Fruit fly (Drosophila melanogaster): ENCODE data around the gene CG11841.

CG11841 gene

dm6 chr3R:29039704-29040430 is 11.0 kb upstream of the CG11841 start (continued):
- no peak for TF ChIP-seq CG4424 (GFP tag; optimal IDR thresholded peaks at IDR 0.05)
- TF ChIP-seq gem (tag; optimal IDR thresholded peaks at IDR 0.05) = peak; percentile 28
- no peak for TF ChIP-seq Hand (GFP tag; optimal IDR thresholded peaks at IDR 0.05)
- TF ChIP-seq Nf-YC (tag; optimal IDR thresholded peaks at IDR 0.05) = peak; percentile 91
- TF ChIP-seq CG9817 (tag; optimal IDR thresholded peaks at IDR 0.05) = peak; percentile 36
- peak; percentile 95 for TF ChIP-seq stwl (tag; optimal IDR thresholded peaks at IDR 0.05)
- TF ChIP-seq cato (GFP tag; optimal IDR thresholded peaks at IDR 0.05; ENCODE audit: borderline replicate concordance) = no peak
- TF ChIP-seq emc (GFP tag; optimal IDR thresholded peaks at IDR 0.05) = no peak
- TF ChIP-seq zen (tag; optimal IDR thresholded peaks at IDR 0.05) = peak; percentile 71
- no peak for TF ChIP-seq ato (GFP tag; IDR thresholded peaks at IDR 0.05; ENCODE audit: partially characterized antibody)
- no peak for TF ChIP-seq az2 (GFP tag; optimal IDR thresholded peaks at IDR 0.05)
- TF ChIP-seq stc (GFP tag; IDR thresholded peaks at IDR 0.05) = peak; percentile 37
- no peak for TF ChIP-seq CG11398 (GFP tag; optimal IDR thresholded peaks at IDR 0.05)
- TF ChIP-seq CG2712 (tag; optimal IDR thresholded peaks at IDR 0.05) = no peak
- TF ChIP-seq Oaz (GFP tag; IDR thresholded peaks at IDR 0.05) = no peak
- TF ChIP-seq CG16813 (GFP tag; IDR thresholded peaks at IDR 0.05; ENCODE audit: partially characterized antibody) = no peak
- no peak for TF ChIP-seq HmgZ (tag; optimal IDR thresholded peaks at IDR 0.05)
- no peak for TF ChIP-seq tx (GFP tag; optimal IDR thresholded peaks at IDR 0.05)
- no peak for TF ChIP-seq abd-A (tag; optimal IDR thresholded peaks at IDR 0.05)
- TF ChIP-seq hb (GFP tag; IDR thresholded peaks at IDR 0.05; ENCODE audit: partially characterized antibody) = no peak
- no peak for TF ChIP-seq CG10366 (GFP tag; IDR thresholded peaks at IDR 0.05)
- TF ChIP-seq CTCF (GFP tag; optimal IDR thresholded peaks at IDR 0.05) = no peak
- TF ChIP-seq Hr51 (GFP tag; optimal IDR thresholded peaks at IDR 0.05) = no peak
- TF ChIP-seq zfh2 (GFP tag; optimal IDR thresholded peaks at IDR 0.05) = peak; percentile 32
- no peak for TF ChIP-seq cad (GFP tag; optimal IDR thresholded peaks at IDR 0.05)
- no peak for TF ChIP-seq bsh (GFP tag; optimal IDR thresholded peaks at IDR 0.05)
- TF ChIP-seq gcm2 (GFP tag; optimal IDR thresholded peaks at IDR 0.05) = no peak
- TF ChIP-seq CG3847 (GFP tag; IDR thresholded peaks at IDR 0.05) = peak; percentile 69
- no peak for TF ChIP-seq unpg (GFP tag; optimal IDR thresholded peaks at IDR 0.05)
- no peak for TF ChIP-seq eve (GFP tag; optimal IDR thresholded peaks at IDR 0.05)
- no peak for TF ChIP-seq CG6175 (GFP tag; IDR thresholded peaks at IDR 0.05)
- TF ChIP-seq z (GFP tag; IDR thresholded peaks at IDR 0.05) = no peak
- TF ChIP-seq Six4 (GFP tag; optimal IDR thresholded peaks at IDR 0.05) = no peak
- no peak for TF ChIP-seq CG1602 (GFP tag; optimal IDR thresholded peaks at IDR 0.05)
- peak; percentile 22; the same call in 1 of the 2 replicates for TF ChIP-seq Ada2b (GFP tag; IDR thresholded peaks at IDR 0.05)
- no peak for TF ChIP-seq CG9727 (GFP tag; optimal IDR thresholded peaks at IDR 0.05)
- no peak for TF ChIP-seq Sox100B (GFP tag; optimal IDR thresholded peaks at IDR 0.05)
- no peak for TF ChIP-seq ken (GFP tag; IDR thresholded peaks at IDR 0.05)
- no peak for TF ChIP-seq zen2 (GFP tag; IDR thresholded peaks at IDR 0.05; ENCODE audit: partially characterized antibody)
- no peak for TF ChIP-seq bowl (GFP tag; IDR thresholded peaks at IDR 0.05)
- TF ChIP-seq CG8765 (GFP tag; IDR thresholded peaks at IDR 0.05) = no peak
- TF ChIP-seq Spps (tag; optimal IDR thresholded peaks at IDR 0.05) = no peak
- no peak for TF ChIP-seq CG15696 (tag; optimal IDR thresholded peaks at IDR 0.05)
- no peak for TF ChIP-seq CG11085 (GFP tag; IDR thresholded peaks at IDR 0.05)
- TF ChIP-seq CG5180 (GFP tag; optimal IDR thresholded peaks at IDR 0.05) = no peak
- TF ChIP-seq HHEX (GFP tag; optimal IDR thresholded peaks at IDR 0.05) = peak; percentile 30
- no peak for TF ChIP-seq CG14667 (GFP tag; IDR thresholded peaks at IDR 0.05)
- peak; percentile 8 for TF ChIP-seq fd96Cb (tag; optimal IDR thresholded peaks at IDR 0.05)
- TF ChIP-seq CG15073 (GFP tag; optimal IDR thresholded peaks at IDR 0.05) = no peak
- no peak; the same call in 2 of the 3 replicates for TF ChIP-seq tgo (GFP tag; IDR thresholded peaks at IDR 0.05)
